Worm (Caenorhabditis elegans) whole organism, early embryonic: ENCODE data around the gene F09G2.2.

Experiments
- ama-1 ChIP-seq: fragments of 150-350 bp; optimal IDR thresholded peaks from 2 replicates; lab custom pipeline; 2014
- ceh-13 ChIP-seq: fragments of 200-800 bp; sonication (Bioruptor generic); optimal IDR thresholded peaks from 2 replicates; lab custom pipeline; 2018; ENCODE audit warnings: mild to moderate bottlenecking, missing genetic modification characterization, missing compliant biosample characterization
- flt-1 ChIP-seq: fragments of 200-800 bp; sonication (Bioruptor generic); IDR thresholded peaks from 2 replicates; pipeline ENCODE4 v1.3.6; 2022; ENCODE audit warnings: missing genetic modification characterization, missing compliant biosample characterization
- hnd-1 ChIP-seq: sonication (generic microtip); optimal IDR thresholded peaks from 2 replicates; lab custom pipeline; 2016; ENCODE audit warnings: missing genetic modification characterization, missing compliant biosample characterization
- tbx-11 ChIP-seq: fragments of 200-800 bp; sonication (Bioruptor generic); IDR thresholded peaks from 2 replicates; pipeline ENCODE4 v1.3.6; 2022; ENCODE audit warnings: missing genetic modification characterization, missing compliant biosample characterization

- TF ChIP-seq hnd-1, result no peak
- no peak for TF ChIP-seq ama-1 (lab: Kevin White, UChicago)
- TF ChIP-seq ceh-13 (GFP tag; lab: Kevin White, UChicago), result no peak
- TF ChIP-seq flt-1 (GFP tag; lab: Robert Waterston, UW), result no peak
- TF ChIP-seq tbx-11 (GFP tag; lab: Robert Waterston, UW), result no peak
These were observed 3.2 kb upstream of the F09G2.2 start, which contains the start of gene F09G2.8 for ce11 chrV:7193562-7193961.
